Worm (Caenorhabditis elegans): Measurements from ENCODE around the gene T16A1.2.
"Not testable (repeated sequence)": the region's sequence is repeated elsewhere in the genome, so short reads cannot be mapped to it uniquely, and the experiment has no call there.

Gene T16A1.2

DNA sequence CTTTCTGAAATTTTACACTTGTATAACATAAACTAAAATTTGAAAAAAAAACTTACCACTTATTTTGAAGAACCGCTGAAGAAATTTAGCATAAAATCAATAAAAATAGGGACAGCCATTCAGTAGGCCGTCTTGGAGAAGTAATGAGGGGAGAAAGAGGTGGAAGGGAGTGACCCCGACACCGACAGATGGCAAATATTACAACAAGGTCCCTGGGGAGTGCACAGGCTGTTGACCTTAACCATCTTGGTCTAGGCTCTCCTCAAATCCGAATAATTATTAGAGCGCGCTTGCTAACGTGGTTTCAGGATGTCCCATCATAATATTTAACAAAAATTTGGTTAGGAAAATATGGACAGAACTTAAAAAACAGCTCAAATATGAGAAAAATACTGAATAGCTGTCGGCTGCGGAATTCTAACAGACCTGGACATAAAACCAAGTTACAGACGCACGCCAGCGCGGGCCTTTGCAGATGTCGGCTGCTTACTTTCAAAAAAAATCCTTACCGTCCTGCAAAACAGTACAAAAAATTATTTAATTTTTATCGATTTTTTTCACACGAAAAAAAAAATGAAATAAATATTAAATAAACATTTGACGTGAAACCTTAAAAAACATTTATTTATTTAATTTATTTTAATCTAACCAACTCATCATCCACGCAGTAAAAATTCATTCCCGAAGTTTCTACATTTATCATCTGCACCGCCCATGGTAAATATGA lies at the start of gene T16A1.2:
Gene T16A1.2 (plus strand): TSS at position 677 of the 727 bp plus-strand sequence.
- TF ChIP-seq him-1 (tag; optimal IDR thresholded peaks at IDR 0.05) (no peak), W03F9.2 (tag; optimal IDR thresholded peaks at IDR 0.05) (no peak), dao-5 (tag; optimal IDR thresholded peaks at IDR 0.05) (no peak)

DNA sequence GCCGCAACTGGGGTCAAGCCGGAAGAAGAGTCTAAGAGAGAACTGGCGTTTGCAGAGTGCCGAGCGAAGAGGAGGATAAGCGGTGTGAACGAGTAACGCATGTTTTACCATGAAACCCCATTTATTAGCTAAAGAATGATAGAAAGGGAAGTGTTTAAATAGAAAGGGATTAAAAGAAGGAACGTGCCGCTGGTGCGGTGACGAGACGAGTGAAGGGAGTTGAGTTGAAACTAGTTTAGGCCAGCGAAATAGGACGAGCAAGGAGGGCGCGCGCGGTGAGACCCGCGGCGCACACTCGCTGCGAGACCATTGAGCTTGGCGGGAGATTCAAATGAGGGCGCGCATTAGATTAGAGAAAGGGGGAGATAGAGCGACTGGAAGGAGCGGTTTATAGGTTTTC lies 48.8 kb upstream of the T16A1.2 start, which contains the start of gene math-1:
Gene math-1 (minus strand): TSS at position 101 of the 400 bp plus-strand sequence.
- not testable (repeated sequence) for TF ChIP-seq him-1, dao-5, W03F9.2 (tag; optimal IDR thresholded peaks at IDR 0.05)

- TF ChIP-seq him-1 (tag; optimal IDR thresholded peaks at IDR 0.05) (no peak), dao-5 (tag; optimal IDR thresholded peaks at IDR 0.05) (no peak), W03F9.2 (tag; optimal IDR thresholded peaks at IDR 0.05) (no peak)
Measured at ce11 chrII:2051372-2051771, 44.0 kb upstream of the T16A1.2 start, which contains the start of gene fbxb-35. fbxb-35 (plus strand) TSS chrII:2051672.

ce11 chrII:2058985-2059384 lies 36.4 kb upstream of the T16A1.2 start, which contains the start of gene F07E5.5:
F07E5.5 (minus strand) TSS chrII:2059070.
- TF ChIP-seq him-1 (tag; optimal IDR thresholded peaks at IDR 0.05) (no peak), W03F9.2 (tag; optimal IDR thresholded peaks at IDR 0.05) (no peak), dao-5 (tag; optimal IDR thresholded peaks at IDR 0.05) (no peak)

- TF ChIP-seq dao-5 (tag; optimal IDR thresholded peaks at IDR 0.05): no peak
- TF ChIP-seq W03F9.2 (tag; optimal IDR thresholded peaks at IDR 0.05): no peak
- no peak for TF ChIP-seq him-1 (tag; optimal IDR thresholded peaks at IDR 0.05)
Measured at ce11 chrII:2063989-2064388, 31.4 kb upstream of the T16A1.2 start, which contains the start of gene F07E5.13. F07E5.13 (minus strand) TSS chrII:2064089.

DNA sequence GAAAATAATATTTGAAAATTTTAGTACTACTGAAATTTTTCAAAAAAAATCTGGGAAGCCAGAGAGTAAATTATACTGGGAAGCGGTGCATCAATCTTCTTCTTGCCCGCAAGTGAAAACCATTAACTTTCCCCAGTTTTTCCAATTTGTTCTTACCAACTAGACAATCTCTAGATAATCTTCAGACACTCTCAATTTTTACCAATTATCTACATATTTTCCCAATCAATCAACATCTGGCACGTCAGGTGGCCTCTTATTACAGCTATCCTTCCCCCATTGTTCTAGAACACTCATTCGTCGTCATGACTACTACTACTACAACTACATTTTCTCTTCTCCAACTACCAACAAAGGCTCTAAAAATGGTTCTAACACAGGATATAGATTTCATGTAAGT lies 30.9 kb upstream of the T16A1.2 start, which contains the start of gene fbxb-6:
Gene fbxb-6 (plus strand): TSS at position 301 of the 400 bp plus-strand sequence.
- TF ChIP-seq him-1 (tag; optimal IDR thresholded peaks at IDR 0.05) (no peak), W03F9.2 (tag; optimal IDR thresholded peaks at IDR 0.05) (no peak), dao-5 (tag; optimal IDR thresholded peaks at IDR 0.05) (no peak)

- not testable (repeated sequence) for TF ChIP-seq him-1, dao-5, W03F9.2 (tag; optimal IDR thresholded peaks at IDR 0.05)
Measured at ce11 chrII:2067451-2068021, 27.9 kb upstream of the T16A1.2 start, which contains the start of gene F07E5.12. F07E5.12 (plus strand) TSS chrII:2067971.

- TF ChIP-seq W03F9.2 (tag; optimal IDR thresholded peaks at IDR 0.05): no peak
- no peak for TF ChIP-seq him-1 (tag; optimal IDR thresholded peaks at IDR 0.05)
- no peak for TF ChIP-seq dao-5 (tag; optimal IDR thresholded peaks at IDR 0.05)
Measured at ce11 chrII:2071429-2071828, 24.0 kb upstream of the T16A1.2 start, which contains the start of gene F07E5.7. F07E5.7 (minus strand) TSS chrII:2071529.

DNA sequence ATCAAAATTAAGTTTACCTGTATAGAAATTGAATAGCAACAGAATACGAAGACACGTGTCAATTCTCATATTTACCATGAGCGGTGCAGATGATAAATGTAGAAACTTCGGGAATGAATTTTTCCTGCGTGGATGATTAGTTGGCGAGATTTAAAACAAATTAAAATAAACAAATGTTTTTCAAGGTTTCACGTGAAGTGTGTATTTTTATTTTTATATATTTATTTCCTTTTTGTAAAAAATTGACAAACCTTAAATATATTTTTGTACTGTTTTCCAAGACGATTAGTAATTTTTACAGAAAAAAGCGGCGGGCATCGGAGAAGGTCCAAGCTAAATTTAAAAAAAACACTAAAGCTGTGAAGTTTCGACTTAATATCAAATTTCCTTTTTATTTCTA lies 19.9 kb upstream of the T16A1.2 start, which contains the start of gene F07E5.8:
Gene F07E5.8 (minus strand): TSS at position 101 of the 400 bp plus-strand sequence.
- TF ChIP-seq him-1 (tag; optimal IDR thresholded peaks at IDR 0.05) (no peak), dao-5 (tag; optimal IDR thresholded peaks at IDR 0.05) (no peak), W03F9.2 (tag; optimal IDR thresholded peaks at IDR 0.05) (no peak)

- TF ChIP-seq him-1 (tag; optimal IDR thresholded peaks at IDR 0.05) (no peak), dao-5 (tag; optimal IDR thresholded peaks at IDR 0.05) (no peak), W03F9.2 (tag; optimal IDR thresholded peaks at IDR 0.05) (no peak)
Measured at ce11 chrII:2076467-2076866, 18.9 kb upstream of the T16A1.2 start.

DNA sequence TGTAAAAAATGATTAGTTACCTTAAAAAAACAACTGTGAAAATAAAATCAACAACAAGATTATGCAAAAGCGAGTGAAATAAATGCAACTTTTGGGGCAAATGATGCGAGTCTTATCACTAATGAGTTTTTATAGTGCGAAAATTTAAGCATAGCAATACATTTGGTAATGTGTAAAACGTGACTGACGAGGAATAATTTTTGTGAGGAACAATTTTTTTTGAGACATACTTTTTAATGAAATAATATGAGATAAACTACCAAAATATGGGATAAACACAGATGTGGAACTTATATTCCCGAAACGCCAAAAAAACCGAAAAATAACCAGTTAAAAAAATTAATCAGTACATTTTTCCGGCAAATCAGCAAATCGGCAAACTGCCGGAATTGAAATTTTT lies 15.0 kb upstream of the T16A1.2 start, which contains the start of gene F07E5.9:
Gene F07E5.9 (minus strand): TSS at position 101 of the 400 bp plus-strand sequence.
- TF ChIP-seq W03F9.2 (tag; optimal IDR thresholded peaks at IDR 0.05) (no peak), dao-5 (tag; optimal IDR thresholded peaks at IDR 0.05) (no peak), him-1 (tag; optimal IDR thresholded peaks at IDR 0.05) (no peak)

ce11 chrII:2081257-2081656 lies 14.1 kb upstream of the T16A1.2 start, which contains the start of gene T16A1.4:
T16A1.4 (plus strand) TSS chrII:2081557.
- TF ChIP-seq him-1 (tag; optimal IDR thresholded peaks at IDR 0.05): no peak

- TF ChIP-seq him-1 (tag; optimal IDR thresholded peaks at IDR 0.05) (no peak), dao-5 (tag; optimal IDR thresholded peaks at IDR 0.05) (no peak), W03F9.2 (tag; optimal IDR thresholded peaks at IDR 0.05) (no peak)
Measured at ce11 chrII:2083726-2084179, 11.6 kb upstream of the T16A1.2 start, which contains the start of the genes T16A1.5 and fbxc-49. T16A1.5 (minus strand) TSS chrII:2083826. fbxc-49 (plus strand) TSS chrII:2084129.

ce11 chrII:2087206-2087605 lies 8.2 kb upstream of the T16A1.2 start:
- TF ChIP-seq dao-5 (tag; optimal IDR thresholded peaks at IDR 0.05): no peak
- TF ChIP-seq him-1 (tag; optimal IDR thresholded peaks at IDR 0.05): no peak
- no peak for TF ChIP-seq W03F9.2 (tag; optimal IDR thresholded peaks at IDR 0.05)
